Worm (Caenorhabditis elegans) whole organism, L3 larva: ENCODE measurements around the gene zmp-1.

Source experiments
- R02D3.7 ChIP-seq: fragments of 150-350 bp; optimal IDR thresholded peaks from 2 replicates; lab custom pipeline; 2014; ENCODE audit warnings: missing biosample characterization, missing genetic modification characterization
- ama-1 ChIP-seq: fragments of 150-350 bp; optimal IDR thresholded peaks from 2 replicates; lab custom pipeline; 2018
- elt-2 ChIP-seq: sonication (generic microtip); optimal IDR thresholded peaks from 2 replicates; lab custom pipeline; 2016; ENCODE audit warnings: missing genetic modification reagents, mild to moderate bottlenecking, missing genetic modification characterization, missing compliant biosample characterization
- nhr-28 ChIP-seq: fragments of 150-350 bp; optimal IDR thresholded peaks from 2 replicates; lab custom pipeline; 2014; ENCODE audit warnings: missing biosample characterization, missing genetic modification characterization
- nhr-77 ChIP-seq: fragments of 150-350 bp; optimal IDR thresholded peaks from 2 replicates; lab custom pipeline; 2014; ENCODE audit warnings: missing biosample characterization, missing genetic modification characterization
- skn-1 ChIP-seq: fragments of 150-350 bp; optimal IDR thresholded peaks from 2 replicates; lab custom pipeline; 2014; ENCODE audit warnings: missing biosample characterization, missing genetic modification characterization
- ztf-11 ChIP-seq: fragments of 150-350 bp; optimal IDR thresholded peaks from 2 replicates; lab custom pipeline; 2014; ENCODE audit warnings: missing biosample characterization, missing genetic modification characterization

DNA sequence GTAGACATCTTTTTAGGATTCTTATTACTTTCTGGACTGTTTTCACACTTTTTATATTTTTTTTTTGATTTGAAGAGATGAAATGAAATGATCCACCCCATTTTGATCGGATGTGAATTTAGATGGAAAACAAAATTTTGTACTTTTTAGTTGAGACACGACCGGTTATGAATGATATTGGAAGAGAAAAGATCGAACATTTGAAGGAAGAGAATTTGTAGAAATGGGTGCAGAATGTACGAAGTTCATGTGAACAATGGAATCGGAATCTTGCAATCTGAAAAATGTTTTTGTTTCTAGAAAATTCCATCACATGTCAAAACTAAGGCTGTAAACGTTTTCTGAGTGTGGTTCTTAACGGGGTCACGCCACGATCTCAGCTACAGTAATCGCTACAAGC is 49.9 kb downstream of the zmp-1 start, which contains the start of gene F01F1.14:
- TF ChIP-seq R02D3.7 (tag; lab: Kevin White, UChicago) (no peak), ztf-11 (tag; lab: Kevin White, UChicago) (no peak), skn-1 (tag; lab: Kevin White, UChicago) (no peak), elt-2 (tag; lab: Kevin White, UChicago) (no peak), nhr-28 (tag; lab: Kevin White, UChicago) (no peak), ama-1 (no peak), nhr-77 (tag; lab: Kevin White, UChicago) (no peak)
